Worm (Caenorhabditis elegans): Measurements from ENCODE around the gene ver-4.

DNA sequence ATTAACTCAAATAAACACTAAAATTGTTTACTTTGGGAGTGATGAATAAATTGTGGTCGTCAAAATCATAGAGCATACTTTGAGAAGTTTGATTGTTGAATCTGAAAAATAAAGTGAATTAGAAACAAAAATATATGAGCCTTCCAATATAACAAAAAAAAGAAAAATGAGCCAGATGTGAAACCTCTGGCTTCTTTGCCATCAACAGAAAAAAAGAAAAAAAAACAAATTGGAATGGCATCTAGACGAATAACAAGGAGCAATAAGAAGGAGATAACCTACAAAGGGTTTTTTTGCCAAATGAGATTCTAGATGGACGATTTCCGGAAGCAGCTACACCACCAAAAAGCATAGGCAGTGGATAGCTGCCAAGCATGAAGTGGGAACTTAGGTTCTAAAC is 28.4 kb downstream of the ver-4 start, which contains the start of gene F58A3.4:
- TF ChIP-seq ztf-11 (tag; optimal IDR thresholded peaks at IDR 0.05) (no peak), ceh-83 (GFP tag; optimal IDR thresholded peaks at IDR 0.05) (no peak), elt-3 (tag; optimal IDR thresholded peaks at IDR 0.05) (no peak), flh-1 (GFP tag; optimal IDR thresholded peaks at IDR 0.05) (no peak), unc-62 (GFP tag; optimal IDR thresholded peaks at IDR 0.05) (no peak), pha-4 (tag; optimal IDR thresholded peaks at IDR 0.05) (no peak), unc-39 (tag; optimal IDR thresholded peaks at IDR 0.05) (no peak)

All from whole organism, mixed stage, embryonic.